Worm (Caenorhabditis elegans) whole organism, L4 larva: ENCODE results near the gene B0348.2.

ENCODE experiments used
- F10B5.3 ChIP-seq: sonication (generic microtip); optimal IDR thresholded peaks from 2 replicates; lab custom pipeline; 2016; ENCODE audit warnings: mild to moderate bottlenecking, missing genetic modification characterization, missing compliant biosample characterization
- F37D6.2 ChIP-seq: sonication (generic microtip); optimal IDR thresholded peaks from 2 replicates; lab custom pipeline; 2016; ENCODE audit warnings: mild to moderate bottlenecking, missing genetic modification characterization, missing compliant biosample characterization
- T20F7.1 ChIP-seq: fragments of 200-800 bp; sonication (Bioruptor generic); optimal IDR thresholded peaks from 2 replicates; lab custom pipeline; 2018; ENCODE audit warnings: mild to moderate bottlenecking, missing genetic modification characterization, missing compliant biosample characterization
- Y48G9A.11 ChIP-seq: fragments of 200-800 bp; sonication (Bioruptor generic); IDR thresholded peaks from 2 replicates; pipeline ENCODE4 v1.3.6; 2022; ENCODE audit warnings: missing genetic modification reagents, missing genetic modification characterization, missing compliant biosample characterization
- Y75B8A.6 ChIP-seq: fragments of 200-800 bp; sonication (Bioruptor generic); IDR thresholded peaks from 2 replicates; pipeline ENCODE4 v1.3.6; 2022; ENCODE audit warnings: missing genetic modification reagents, missing genetic modification characterization, missing compliant biosample characterization
- aly-2 ChIP-seq: sonication (generic microtip); optimal IDR thresholded peaks from 2 replicates; lab custom pipeline; 2018; ENCODE audit warnings: missing biosample characterization, missing genetic modification characterization
- arid-1 ChIP-seq: fragments of 200-800 bp; sonication (Bioruptor generic); conservative IDR thresholded peaks from 2 replicates; pipeline ENCODE4 v1.3.6; 2022; ENCODE audit warnings: missing genetic modification reagents, missing genetic modification characterization, missing compliant biosample characterization
- attf-4 ChIP-seq: sonication (generic microtip); optimal IDR thresholded peaks from 3 replicates; lab custom pipeline; 2017; ENCODE audit warnings: missing biosample characterization, missing genetic modification characterization
- ceh-20 ChIP-seq: fragments of 200-800 bp; sonication (Bioruptor generic); IDR thresholded peaks from 2 replicates; pipeline ENCODE4 v1.3.6; 2022; ENCODE audit warnings: missing genetic modification reagents, missing genetic modification characterization, missing compliant biosample characterization
- ceh-32 ChIP-seq: sonication (generic microtip); optimal IDR thresholded peaks from 2 replicates; lab custom pipeline; 2016; ENCODE audit warnings: mild to moderate bottlenecking, missing genetic modification characterization, missing compliant biosample characterization; ENCODE audit not compliant: poor library complexity
- daf-16 ChIP-seq, 3 experiments: sonication (generic microtip); optimal IDR thresholded peaks; 2 replicates each; lab custom pipeline; 2016 to 2017; ENCODE audit warnings: missing genetic modification characterization in 3 of 3, missing genetic modification reagents in 3 of 3, mild to moderate bottlenecking in 2 of 3, missing compliant biosample characterization in 2 of 3, missing biosample characterization in 1 of 3, moderate library complexity in 1 of 3
- daf-8 ChIP-seq: fragments of 200-800 bp; sonication (Bioruptor generic); IDR thresholded peaks from 2 replicates; pipeline ENCODE4 v1.3.6; 2022; ENCODE audit warnings: missing genetic modification characterization, missing compliant biosample characterization
- dpl-1 ChIP-seq: fragments of 150-350 bp; optimal IDR thresholded peaks from 2 replicates; lab custom pipeline; 2014; ENCODE audit warnings: missing biosample characterization, missing genetic modification reagents, missing genetic modification characterization
- duxl-1 ChIP-seq: sonication (generic microtip); optimal IDR thresholded peaks from 2 replicates; lab custom pipeline; 2016; ENCODE audit warnings: mild to moderate bottlenecking, missing genetic modification characterization, moderate library complexity, missing compliant biosample characterization; ENCODE audit not compliant: poor library complexity
- dve-1 ChIP-seq: sonication (generic microtip); optimal IDR thresholded peaks from 2 replicates; lab custom pipeline; 2017; ENCODE audit warnings: antibody characterized with exemption, mild to moderate bottlenecking, missing genetic modification characterization, missing compliant biosample characterization; ENCODE audit not compliant: insufficient read depth
- egl-27 ChIP-seq: sonication (generic microtip); optimal IDR thresholded peaks from 3 replicates; lab custom pipeline; 2017; ENCODE audit warnings: missing biosample characterization, missing genetic modification reagents, missing genetic modification characterization
- egl-43 ChIP-seq: fragments of 200-800 bp; sonication (Bioruptor generic); IDR thresholded peaks from 2 replicates; pipeline ENCODE4 v1.3.6; 2022; ENCODE audit warnings: missing genetic modification reagents, missing genetic modification characterization, missing compliant biosample characterization
- fkh-10 ChIP-seq: fragments of 150-350 bp; optimal IDR thresholded peaks from 2 replicates; lab custom pipeline; 2014; ENCODE audit warnings: missing biosample characterization, missing genetic modification reagents, missing genetic modification characterization
- fos-1 ChIP-seq: fragments of 150-350 bp; optimal IDR thresholded peaks from 2 replicates; lab custom pipeline; 2014; ENCODE audit warnings: missing biosample characterization, missing genetic modification characterization
- hif-1 ChIP-seq, 2 experiments: sonication (generic microtip); optimal IDR thresholded peaks; 2 replicates each; lab custom pipeline; 2016 to 2017; ENCODE audit warnings: missing compliant biosample characterization in 2 of 2, missing genetic modification characterization in 2 of 2, missing genetic modification reagents in 2 of 2, missing genotype in 2 of 2, mild to moderate bottlenecking in 1 of 2
- hlh-11 ChIP-seq: fragments of 200-800 bp; sonication (Bioruptor generic); optimal IDR thresholded peaks from 2 replicates; lab custom pipeline; 2018; ENCODE audit warnings: mild to moderate bottlenecking, missing genetic modification characterization, missing compliant biosample characterization
- hmg-1.1 ChIP-seq: fragments of 200-800 bp; sonication (Bioruptor generic); IDR thresholded peaks from 2 replicates; pipeline ENCODE4 v1.3.6; 2022; ENCODE audit warnings: missing genetic modification reagents, missing genetic modification characterization, missing compliant biosample characterization
- lim-7 ChIP-seq: fragments of 200-800 bp; sonication (Bioruptor generic); IDR thresholded peaks from 2 replicates; pipeline ENCODE4 v1.3.6; 2022; ENCODE audit warnings: missing genetic modification characterization, missing compliant biosample characterization
- lin-13 ChIP-seq: fragments of 150-350 bp; optimal IDR thresholded peaks from 2 replicates; lab custom pipeline; 2014; ENCODE audit warnings: missing biosample characterization, missing genetic modification reagents, missing genetic modification characterization
- lin-38 ChIP-seq: fragments of 200-800 bp; sonication (Bioruptor generic); IDR thresholded peaks from 2 replicates; pipeline ENCODE4 v1.3.6; 2022; ENCODE audit warnings: missing genetic modification reagents, missing genetic modification characterization, missing compliant biosample characterization
- lin-39 ChIP-seq: fragments of 150-350 bp; optimal IDR thresholded peaks from 2 replicates; lab custom pipeline; 2014; ENCODE audit warnings: missing biosample characterization, missing genetic modification reagents, missing genetic modification characterization
- lir-3 ChIP-seq: sonication (generic microtip); optimal IDR thresholded peaks from 2 replicates; lab custom pipeline; 2016; ENCODE audit warnings: mild to moderate bottlenecking, missing genetic modification characterization, missing compliant biosample characterization
- lsy-2 ChIP-seq, 2 experiments: fragments of 150-350 bp in 1 of 2; sonication (generic microtip) in 1 of 2; optimal IDR thresholded peaks; 2 replicates each; lab custom pipeline; 2014 to 2017; ENCODE audit warnings: missing biosample characterization in 2 of 2, missing genetic modification characterization in 2 of 2
- madf-9 ChIP-seq: fragments of 200-800 bp; sonication (Bioruptor generic); conservative IDR thresholded peaks from 2 replicates; pipeline ENCODE4 v1.3.6; 2022; ENCODE audit warnings: missing genetic modification reagents, missing genetic modification characterization, missing compliant biosample characterization
- mxl-3 ChIP-seq: fragments of 200-800 bp; sonication (Bioruptor generic); optimal IDR thresholded peaks from 2 replicates; lab custom pipeline; 2018; ENCODE audit warnings: mild to moderate bottlenecking, missing genetic modification characterization, missing compliant biosample characterization
- nhr-102 ChIP-seq: sonication (generic microtip); optimal IDR thresholded peaks from 2 replicates; lab custom pipeline; 2016; ENCODE audit warnings: mild to moderate bottlenecking, missing genetic modification characterization, moderate library complexity, missing compliant biosample characterization
- nhr-11 ChIP-seq: fragments of 150-350 bp; optimal IDR thresholded peaks from 2 replicates; lab custom pipeline; 2014; ENCODE audit warnings: missing biosample characterization, missing genetic modification characterization
- nhr-111 ChIP-seq: fragments of 200-800 bp; sonication (Bioruptor generic); optimal IDR thresholded peaks from 2 replicates; lab custom pipeline; 2018; ENCODE audit warnings: mild to moderate bottlenecking, missing genetic modification characterization, missing compliant biosample characterization
- nhr-237 ChIP-seq: sonication (generic microtip); optimal IDR thresholded peaks from 2 replicates; lab custom pipeline; 2017; ENCODE audit warnings: missing biosample characterization, missing genetic modification characterization
- nhr-42 ChIP-seq: fragments of 200-800 bp; sonication (Bioruptor generic); IDR thresholded peaks from 2 replicates; pipeline ENCODE4 v1.3.6; 2022; ENCODE audit warnings: missing genetic modification characterization, missing compliant biosample characterization
- nhr-48 ChIP-seq: sonication (generic microtip); optimal IDR thresholded peaks from 2 replicates; lab custom pipeline; 2016; ENCODE audit warnings: mild to moderate bottlenecking, missing genetic modification characterization, missing compliant biosample characterization
- nhr-76 ChIP-seq: fragments of 150-350 bp; optimal IDR thresholded peaks from 2 replicates; lab custom pipeline; 2014; ENCODE audit warnings: missing biosample characterization, missing genetic modification characterization
- nhr-77 ChIP-seq: fragments of 150-350 bp; optimal IDR thresholded peaks from 2 replicates; lab custom pipeline; 2014; ENCODE audit warnings: missing biosample characterization, missing genetic modification characterization
- pqm-1 ChIP-seq: sonication (generic microtip); optimal IDR thresholded peaks from 2 replicates; lab custom pipeline; 2017; ENCODE audit warnings: missing biosample characterization, missing genetic modification characterization
- sdz-12 ChIP-seq: fragments of 200-800 bp; sonication (Bioruptor generic); optimal IDR thresholded peaks from 2 replicates; lab custom pipeline; 2018; ENCODE audit warnings: mild to moderate bottlenecking, missing genetic modification characterization, missing compliant biosample characterization
- set-16 ChIP-seq: fragments of 200-800 bp; sonication (Bioruptor generic); IDR thresholded peaks from 2 replicates; pipeline ENCODE4 v1.3.6; 2022; ENCODE audit warnings: missing genetic modification reagents, missing genetic modification characterization, missing compliant biosample characterization
- skn-1 ChIP-seq: fragments of 150-350 bp; optimal IDR thresholded peaks from 2 replicates; lab custom pipeline; 2014; ENCODE audit warnings: missing biosample characterization, missing genetic modification characterization
- snpc-4 ChIP-seq: fragments of 150-350 bp; optimal IDR thresholded peaks from 2 replicates; lab custom pipeline; 2014; ENCODE audit warnings: missing biosample characterization, missing genetic modification characterization
- spr-1 ChIP-seq: sonication (generic microtip); optimal IDR thresholded peaks from 2 replicates; lab custom pipeline; 2016; ENCODE audit warnings: mild to moderate bottlenecking, missing genetic modification characterization, missing compliant biosample characterization
- tra-1 ChIP-seq: fragments of 200-800 bp; sonication (Bioruptor generic); IDR thresholded peaks from 2 replicates; pipeline ENCODE4 v1.3.6; 2022; ENCODE audit warnings: missing genetic modification reagents, missing genetic modification characterization, missing compliant biosample characterization
- unc-39 ChIP-seq: sonication (generic microtip); optimal IDR thresholded peaks from 2 replicates; lab custom pipeline; 2017; ENCODE audit warnings: missing biosample characterization, missing genetic modification characterization
- unc-62 ChIP-seq, 3 experiments: fragments of 150-350 bp in 1 of 3; sonication (generic microtip); optimal IDR thresholded peaks in 2 of 3; peaks in 1 of 3; 1 replicate in 1 of 3; 2 replicates in 2 of 3; lab custom pipeline; 2014 to 2017; ENCODE audit warnings: missing biosample characterization in 3 of 3, missing genetic modification characterization in 3 of 3, missing genetic modification reagents in 3 of 3, missing genotype in 1 of 3
- zfp-3 ChIP-seq: fragments of 200-800 bp; sonication (Bioruptor generic); conservative IDR thresholded peaks from 2 replicates; pipeline ENCODE4 v1.3.6; 2022; ENCODE audit warnings: missing genetic modification reagents, missing genetic modification characterization, missing compliant biosample characterization
- zip-2 ChIP-seq: fragments of 150-350 bp; optimal IDR thresholded peaks from 2 replicates; lab custom pipeline; 2014; ENCODE audit warnings: missing biosample characterization, missing genetic modification characterization

Gene B0348.2

DNA sequence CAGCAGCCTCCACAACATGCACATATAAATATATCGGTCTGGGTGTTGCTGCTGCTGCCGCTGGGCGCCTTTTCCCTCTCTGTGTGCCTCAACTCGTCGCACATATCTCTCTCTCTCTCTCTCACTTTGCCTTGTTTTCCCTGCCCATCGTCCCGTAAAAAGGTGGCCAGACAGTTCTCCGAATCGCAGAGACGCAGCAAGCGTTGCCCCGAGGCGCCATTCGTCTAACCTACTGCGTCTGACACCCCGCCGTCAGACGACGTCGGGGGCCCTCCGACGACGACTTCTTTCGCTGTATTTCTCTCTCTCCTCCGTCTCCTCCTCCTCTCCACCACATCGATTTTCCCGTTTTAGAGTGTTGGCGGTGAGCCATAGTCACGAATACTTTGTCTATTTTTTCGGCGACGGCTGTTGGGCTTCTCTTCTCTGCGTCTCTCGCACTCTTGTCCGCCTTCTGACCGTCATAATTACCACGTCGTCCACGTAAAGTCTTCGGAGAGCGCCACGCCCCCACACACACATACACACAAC, 36.3 kb upstream of the B0348.2 start, which contains the start of gene B0348.10:
Gene B0348.10 (minus strand): TSS at position 24 of the 531 bp plus-strand sequence.
- TF ChIP-seq ceh-32 (tag; lab: Kevin White, UChicago) (peak; percentile 30), lsy-2 (tag; optimal IDR thresholded peaks at IDR 0.05; lab: Kevin White, UChicago) (peak; percentile 47 to 69), egl-27 (no peak), lim-7 (GFP tag; lab: Robert Waterston, UW) (0 out of 2 replicates have a peak, but pooled peaks have one; percentile 46), aly-2 (no peak), lin-39 (tag; lab: Kevin White, UChicago) (no peak), hif-1 (tag; optimal IDR thresholded peaks at IDR 0.05; lab: Kevin White, UChicago) (peak in 1 of 2 experiments; percentile 61), nhr-48 (peak; percentile 64), Y75B8A.6 (no peak), pqm-1 (tag; lab: Kevin White, UChicago) (no peak), snpc-4 (no peak), unc-39 (tag; lab: Kevin White, UChicago) (no peak), F37D6.2 (peak; percentile 57), lin-38 (peak; percentile 55), nhr-11 (tag; lab: Kevin White, UChicago) (peak; percentile 54), skn-1 (tag; lab: Kevin White, UChicago) (no peak), dpl-1 (GFP tag; lab: Kevin White, UChicago) (peak; percentile 67), T20F7.1 (GFP tag; lab: Kevin White, UChicago) (no peak), fkh-10 (GFP tag; lab: Kevin White, UChicago) (peak; percentile 41), arid-1 (GFP tag; lab: Robert Waterston, UW) (0 out of 2 replicates have a peak, but pooled peaks have one; percentile 33), mxl-3 (GFP tag; lab: Kevin White, UChicago) (peak; percentile 82), ceh-20 (0 out of 2 replicates have a peak, but pooled peaks have one; percentile 22), madf-9 (GFP tag; lab: Robert Waterston, UW) (peak; percentile 43; the same call in 1 of the 2 replicates), Y48G9A.11 (GFP tag; lab: Robert Waterston, UW) (no peak), tra-1 (GFP tag; lab: Robert Waterston, UW) (no peak), nhr-42 (no peak), nhr-102 (tag; lab: Kevin White, UChicago) (peak; percentile 20), unc-62 (GFP tag; optimal IDR thresholded peaks at IDR 0.05 in 1 of 2; lab: Kevin White, UChicago) (peak in 1 of 2 experiments; percentile 97), unc-62 (tag; optimal IDR thresholded peaks at IDR 0.05; lab: Kevin White, UChicago) (no peak), attf-4 (tag; lab: Kevin White, UChicago) (no peak), spr-1 (tag; lab: Kevin White, UChicago) (peak; percentile 58), duxl-1 (peak; percentile 7), hlh-11 (tag; lab: Kevin White, UChicago) (peak; percentile 83), nhr-77 (tag; lab: Kevin White, UChicago) (peak; percentile 49), nhr-76 (no peak), zfp-3 (GFP tag; lab: Robert Waterston, UW) (no peak), nhr-237 (no peak), dve-1 (peak; percentile 55), zip-2 (no peak), sdz-12 (GFP tag; lab: Kevin White, UChicago) (no peak), egl-43 (GFP tag; lab: Robert Waterston, UW) (peak; percentile 73; the same call in 1 of the 2 replicates), set-16 (GFP tag; lab: Robert Waterston, UW) (peak; percentile 97), lin-13 (peak; percentile 50), daf-8 (GFP tag; lab: Robert Waterston, UW) (0 out of 2 replicates have a peak, but pooled peaks have one; percentile 32), lir-3 (tag; lab: Kevin White, UChicago) (peak; percentile 4), F10B5.3 (no peak), hmg-1.1 (GFP tag; lab: Robert Waterston, UW) (peak; percentile 86), fos-1 (no peak), daf-16 (GFP tag; optimal IDR thresholded peaks at IDR 0.05; lab: Kevin White, UChicago) (no peak), daf-16 (tag; optimal IDR thresholded peaks at IDR 0.05; lab: Kevin White, UChicago) (peak; percentile 77), nhr-111 (GFP tag; lab: Kevin White, UChicago) (no peak)
